Worm (Caenorhabditis elegans) whole organism, dauer: ENCODE results near the gene F59B2.3.

ENCODE experiments used
- unc-62 ChIP-seq: sonication (generic microtip); optimal IDR thresholded peaks from 2 replicates; lab custom pipeline; 2017; ENCODE audit warnings: missing biosample characterization, missing genetic modification reagents, missing genetic modification characterization

Gene F59B2.3

DNA sequence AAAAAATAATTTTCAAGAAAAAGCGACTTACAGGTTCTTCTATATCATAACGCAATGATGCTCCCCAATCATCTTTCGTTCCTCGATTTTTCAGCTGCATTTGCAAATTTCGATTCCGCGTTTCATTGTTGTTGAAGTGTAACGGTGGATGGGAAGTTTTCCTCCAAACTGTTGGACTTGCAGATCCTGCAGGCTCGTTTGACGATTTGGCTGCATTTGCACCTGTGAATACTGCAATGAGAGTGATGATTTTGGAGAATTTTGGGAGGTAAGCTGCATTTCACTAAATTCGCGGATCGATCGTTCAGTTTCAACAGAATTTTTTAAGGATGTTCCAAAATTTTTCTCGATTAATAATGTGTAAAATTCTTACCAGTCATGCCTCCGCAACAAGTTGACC lies 18.7 kb downstream of the F59B2.3 start:
- no peak for TF ChIP-seq unc-62

- no peak for TF ChIP-seq unc-62
These were observed 20.8 kb downstream of the F59B2.3 start for ce11 chrIII:8978512-8979352.

- no peak for TF ChIP-seq unc-62
These were observed 24.7 kb downstream of the F59B2.3 start for ce11 chrIII:8974835-8975234.

- no peak for TF ChIP-seq unc-62
These were observed 25.7 kb downstream of the F59B2.3 start, which contains the start of gene R08D7.5 for ce11 chrIII:8973826-8974225. R08D7.5 (plus strand) TSS chrIII:8974126.

DNA sequence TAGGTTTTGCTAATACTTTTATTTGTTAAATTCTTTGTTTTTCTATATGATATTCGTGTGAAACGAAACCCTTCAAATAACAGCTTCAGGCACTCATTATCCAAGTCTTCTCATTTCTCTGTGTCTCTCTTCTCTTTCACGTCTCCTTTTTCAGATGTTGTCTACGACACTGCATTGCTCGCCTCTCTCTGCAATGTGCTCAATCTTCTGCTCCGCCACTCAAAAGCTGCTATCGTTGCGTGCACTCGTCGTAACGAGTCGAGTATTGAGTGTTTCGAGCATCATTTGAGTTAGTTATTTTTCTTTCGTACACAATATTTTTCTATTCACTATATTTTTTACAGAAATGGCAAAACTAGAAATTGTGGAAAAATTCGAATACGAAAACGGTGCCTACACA lies 26.4 kb downstream of the F59B2.3 start:
- TF ChIP-seq unc-62, result no peak

- no peak for TF ChIP-seq unc-62
These were observed 28.1 kb downstream of the F59B2.3 start, which contains the start of the genes eif-3.D and R08D7.4 for ce11 chrIII:8971255-8972020. eif-3.D (minus strand) TSS chrIII:8971578. R08D7.4 (plus strand) TSS chrIII:8971892.

DNA sequence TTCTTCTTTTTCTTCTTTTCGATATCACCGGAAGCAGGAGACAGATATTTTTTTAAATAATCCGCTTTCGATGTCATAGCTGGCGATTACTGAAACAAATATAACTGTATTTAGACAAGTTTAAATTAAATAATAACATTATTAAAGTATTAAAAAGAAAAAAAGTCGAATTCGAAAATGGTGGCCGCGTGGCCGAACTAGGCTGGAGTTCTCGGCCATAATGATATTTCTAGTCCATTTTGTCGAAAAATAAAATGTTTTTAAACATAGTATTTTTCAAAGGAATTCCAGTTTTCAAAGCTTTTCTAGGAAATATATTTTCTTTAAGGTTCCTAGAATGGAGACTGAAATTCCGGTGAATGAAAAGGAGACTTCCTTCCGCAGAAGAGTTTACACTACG lies 31.9 kb downstream of the F59B2.3 start, which contains the start of the genes bud-13 and rpap-2:
bud-13 (minus strand) TSS at position 89 of the 400 bp plus-strand sequence.
rpap-2 (plus strand) TSS at position 329 of the 400 bp plus-strand sequence.
- no peak for TF ChIP-seq unc-62

- TF ChIP-seq unc-62, result no peak
These were observed 34.8 kb downstream of the F59B2.3 start for ce11 chrIII:8964684-8965283.

ce11 chrIII:8962475-8962874 lies 37.1 kb downstream of the F59B2.3 start:
- TF ChIP-seq unc-62, result no peak

DNA sequence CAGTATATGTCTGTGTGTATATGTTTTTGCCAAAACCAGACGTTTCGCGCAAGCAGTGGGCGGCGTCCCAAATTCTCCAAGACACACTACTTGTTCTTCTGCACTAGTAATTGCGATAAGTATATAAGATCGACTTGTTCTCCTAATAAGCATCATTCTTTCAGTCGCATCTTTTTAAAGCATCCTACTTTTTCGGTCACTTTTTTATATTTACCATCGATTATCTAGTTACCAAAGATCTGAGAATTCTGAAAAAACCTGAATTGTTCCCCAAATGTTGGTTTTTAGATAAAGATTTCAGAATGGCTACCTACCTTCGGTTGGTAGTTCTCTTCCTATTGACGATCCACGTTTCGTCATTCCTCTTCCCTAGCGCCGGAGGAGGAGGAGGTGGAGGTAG lies 37.6 kb downstream of the F59B2.3 start, which contains the start of gene grl-25:
grl-25 (plus strand) TSS at position 301 of the 400 bp plus-strand sequence.
- no peak for TF ChIP-seq unc-62

DNA sequence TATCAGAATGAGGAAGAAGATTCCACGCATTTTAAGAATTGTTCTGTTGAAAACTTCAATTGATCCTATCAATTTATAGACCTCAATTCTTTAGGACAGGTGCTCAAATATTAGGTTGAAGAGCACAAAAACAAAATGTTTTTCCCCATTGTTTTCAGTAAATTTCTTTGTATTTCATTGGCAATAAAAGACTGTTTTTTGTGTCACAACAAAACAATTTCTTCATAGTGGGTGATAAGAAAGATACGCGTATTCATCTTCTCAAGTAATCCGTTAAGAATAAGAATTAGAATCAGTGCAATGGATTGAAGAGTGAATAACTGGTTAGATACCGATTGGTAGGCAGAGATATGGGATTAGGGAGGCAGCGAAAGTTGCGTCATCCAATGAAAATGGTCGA lies 38.9 kb downstream of the F59B2.3 start, which contains the start of gene ZK643.6:
ZK643.6 (minus strand) TSS at position 101 of the 400 bp plus-strand sequence.
- no peak for TF ChIP-seq unc-62

DNA sequence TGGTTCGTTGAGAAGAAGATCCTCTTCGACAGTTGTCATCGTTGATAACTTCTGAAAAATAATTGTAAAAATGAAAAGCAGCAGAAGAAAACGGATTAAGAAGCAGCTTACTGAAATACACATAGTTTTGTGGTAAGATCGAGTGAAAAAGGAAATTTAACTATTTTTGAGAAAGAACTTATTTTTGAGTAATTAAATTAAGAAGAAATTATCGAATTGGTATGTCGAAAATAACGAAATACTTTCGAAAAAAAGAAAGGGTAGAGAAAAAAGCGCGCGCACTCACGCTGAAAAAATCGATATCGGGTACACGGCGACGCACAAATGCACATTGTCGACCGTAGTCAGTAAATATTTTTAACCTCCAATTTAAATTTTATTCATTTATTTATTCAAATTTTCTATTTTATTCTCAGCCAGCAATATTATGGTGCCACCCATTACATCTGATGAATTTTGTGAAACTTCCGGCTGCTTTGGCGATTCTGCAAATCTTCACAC lies 43.4 kb downstream of the F59B2.3 start, which contains the start of the genes ZK643.5 and ZK643.2:
ZK643.5 (minus strand) TSS at position 51 of the 501 bp plus-strand sequence.
ZK643.2 (plus strand) TSS at position 395 of the 501 bp plus-strand sequence.
- no peak for TF ChIP-seq unc-62

DNA sequence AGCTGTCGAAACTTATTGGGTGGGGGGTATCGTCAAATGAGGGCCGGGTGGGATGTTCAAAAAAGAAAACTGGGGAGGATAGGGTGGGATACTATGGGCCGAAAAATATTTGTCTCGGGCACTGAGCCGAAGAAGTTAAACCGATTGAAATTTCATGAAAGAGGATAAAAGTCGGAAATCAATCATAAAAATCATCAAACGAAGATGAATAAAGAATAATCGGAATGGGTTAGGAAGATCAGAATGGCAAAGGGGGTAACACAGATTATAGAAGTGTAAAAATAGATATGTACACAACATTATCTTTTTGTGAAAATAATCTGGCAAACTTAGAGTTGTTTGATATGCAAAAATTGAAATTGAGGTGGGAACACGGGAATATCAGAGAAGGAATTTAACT lies 44.0 kb downstream of the F59B2.3 start:
- TF ChIP-seq unc-62, result no peak

DNA sequence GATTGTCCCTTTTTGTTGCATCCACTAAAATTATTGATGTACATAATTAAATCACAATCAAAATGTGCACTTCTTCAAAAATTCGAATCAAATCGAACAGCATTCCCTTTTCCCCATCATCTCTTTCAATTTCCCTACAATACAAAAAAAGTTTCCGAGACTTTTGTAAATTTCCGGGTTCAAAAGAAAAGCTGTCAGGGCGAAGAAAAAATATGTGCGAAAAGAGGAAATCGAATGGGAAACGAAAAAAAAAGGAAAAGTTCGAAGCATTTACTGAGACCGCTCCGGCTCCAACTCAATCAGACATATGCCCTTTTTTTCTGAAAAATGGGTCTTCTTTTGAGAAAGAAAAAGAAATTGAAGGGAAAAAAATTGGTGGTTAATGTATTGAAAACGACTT lies 50.4 kb downstream of the F59B2.3 start:
- TF ChIP-seq unc-62, result no peak
